Worm (Caenorhabditis elegans) whole organism, late embryonic: ENCODE results near the gene snfc-5.

ENCODE experiments used
- C38D4.7 ChIP-seq: fragments of 200-800 bp; sonication (Bioruptor generic); optimal IDR thresholded peaks from 2 replicates; lab custom pipeline; 2018; ENCODE audit warnings: mild to moderate bottlenecking, missing genetic modification characterization, moderate library complexity, missing compliant biosample characterization
- K02D7.2 ChIP-seq: sonication (generic microtip); optimal IDR thresholded peaks from 2 replicates; lab custom pipeline; 2017; ENCODE audit warnings: mild to moderate bottlenecking, missing genetic modification characterization, missing compliant biosample characterization
- T23F11.4 ChIP-seq: fragments of 200-800 bp; sonication (Bioruptor generic); optimal IDR thresholded peaks from 2 replicates; lab custom pipeline; 2018; ENCODE audit warnings: mild to moderate bottlenecking, missing genetic modification characterization, missing compliant biosample characterization
- Y22D7AL.16 ChIP-seq: sonication (generic microtip); optimal IDR thresholded peaks from 2 replicates; lab custom pipeline; 2016; ENCODE audit warnings: missing genetic modification characterization, missing compliant biosample characterization
- ceh-18 ChIP-seq: sonication (generic microtip); optimal IDR thresholded peaks from 2 replicates; lab custom pipeline; 2016; ENCODE audit warnings: missing genetic modification characterization, missing compliant biosample characterization
- ceh-22 ChIP-seq: sonication (generic microtip); optimal IDR thresholded peaks from 2 replicates; lab custom pipeline; 2017; ENCODE audit warnings: missing biosample characterization, missing genetic modification characterization
- ceh-24 ChIP-seq: sonication (generic microtip); optimal IDR thresholded peaks from 2 replicates; lab custom pipeline; 2016; ENCODE audit warnings: mild to moderate bottlenecking, missing genetic modification characterization, missing compliant biosample characterization
- ceh-31 ChIP-seq: sonication (generic microtip); optimal IDR thresholded peaks from 2 replicates; lab custom pipeline; 2016; ENCODE audit warnings: missing genetic modification characterization, missing compliant biosample characterization
- ceh-6 ChIP-seq: fragments of 200-800 bp; sonication (Bioruptor generic); optimal IDR thresholded peaks from 2 replicates; lab custom pipeline; 2018; ENCODE audit warnings: mild to moderate bottlenecking, missing genetic modification characterization, missing compliant biosample characterization
- dmd-4 ChIP-seq: sonication (generic microtip); optimal IDR thresholded peaks from 2 replicates; lab custom pipeline; 2016; ENCODE audit warnings: borderline replicate concordance, missing genetic modification characterization, missing compliant biosample characterization
- elt-2 ChIP-seq: sonication (generic microtip); optimal IDR thresholded peaks from 2 replicates; lab custom pipeline; 2016; ENCODE audit warnings: missing genetic modification reagents, missing genetic modification characterization, missing compliant biosample characterization
- elt-4 ChIP-seq: sonication (generic microtip); optimal IDR thresholded peaks from 2 replicates; lab custom pipeline; 2016; ENCODE audit warnings: missing genetic modification characterization, missing compliant biosample characterization
- ets-4 ChIP-seq: sonication (generic microtip); optimal IDR thresholded peaks from 2 replicates; lab custom pipeline; 2016; ENCODE audit warnings: missing genetic modification characterization, missing compliant biosample characterization
- eyg-1 ChIP-seq: sonication (generic microtip); optimal IDR thresholded peaks from 2 replicates; lab custom pipeline; 2016; ENCODE audit warnings: missing genotype, missing genetic modification characterization, missing compliant biosample characterization
- fkh-10 ChIP-seq: fragments of 150-350 bp; optimal IDR thresholded peaks from 2 replicates; lab custom pipeline; 2014; ENCODE audit warnings: missing biosample characterization, missing genetic modification reagents, missing genetic modification characterization
- hlh-15 ChIP-seq: sonication (generic microtip); optimal IDR thresholded peaks from 2 replicates; lab custom pipeline; 2016; ENCODE audit warnings: missing genetic modification characterization, missing compliant biosample characterization
- lim-6 ChIP-seq: sonication (generic microtip); optimal IDR thresholded peaks from 2 replicates; lab custom pipeline; 2016; ENCODE audit warnings: missing genetic modification characterization, missing compliant biosample characterization
- nfya-1 ChIP-seq: sonication (generic microtip); optimal IDR thresholded peaks from 2 replicates; lab custom pipeline; 2017; ENCODE audit warnings: missing genetic modification characterization, mild to moderate bottlenecking, missing compliant biosample characterization, antibody characterized with exemption, moderate library complexity
- npax-4 ChIP-seq: sonication (generic microtip); optimal IDR thresholded peaks from 2 replicates; lab custom pipeline; 2016; ENCODE audit warnings: missing genetic modification characterization, missing compliant biosample characterization
- pat-9 ChIP-seq: fragments of 200-800 bp; sonication (Bioruptor generic); optimal IDR thresholded peaks from 2 replicates; lab custom pipeline; 2018; ENCODE audit warnings: mild to moderate bottlenecking, missing genetic modification characterization, moderate library complexity, missing compliant biosample characterization
- pha-2 ChIP-seq: sonication (generic microtip); optimal IDR thresholded peaks from 2 replicates; lab custom pipeline; 2017; ENCODE audit warnings: mild to moderate bottlenecking, missing genetic modification characterization, missing compliant biosample characterization
- ref-2 ChIP-seq: sonication (generic microtip); optimal IDR thresholded peaks from 2 replicates; lab custom pipeline; 2016; ENCODE audit warnings: missing genetic modification characterization, missing compliant biosample characterization
- rnt-1 ChIP-seq: sonication (generic microtip); optimal IDR thresholded peaks from 2 replicates; lab custom pipeline; 2016; ENCODE audit warnings: missing genetic modification characterization, missing compliant biosample characterization
- sox-2 ChIP-seq: fragments of 200-800 bp; sonication (Bioruptor generic); IDR thresholded peaks from 2 replicates; pipeline ENCODE4 v1.3.6; 2022; ENCODE audit warnings: missing genetic modification reagents, missing genetic modification characterization, missing compliant biosample characterization
- sox-4 ChIP-seq: sonication (generic microtip); optimal IDR thresholded peaks from 2 replicates; lab custom pipeline; 2017; ENCODE audit warnings: mild to moderate bottlenecking, missing genetic modification characterization, inconsistent platforms, missing compliant biosample characterization
- ttx-3 ChIP-seq: sonication (generic microtip); optimal IDR thresholded peaks from 2 replicates; lab custom pipeline; 2016; ENCODE audit warnings: missing genetic modification reagents, missing genetic modification characterization, missing compliant biosample characterization
- unc-3 ChIP-seq, 2 experiments: fragments of 200-800 bp in 1 of 2; sonication (Bioruptor generic) in 1 of 2; sonication (generic microtip) in 1 of 2; conservative IDR thresholded peaks in 1 of 2; optimal IDR thresholded peaks in 1 of 2; 2 replicates each; pipeline versions ENCODE4 v1.3.6 to Lab custom; 2016 to 2022; ENCODE audit warnings: missing compliant biosample characterization in 2 of 2, missing genetic modification characterization in 2 of 2, missing genetic modification reagents in 1 of 2
- unc-42 ChIP-seq: sonication (generic microtip); optimal IDR thresholded peaks from 2 replicates; lab custom pipeline; 2016; ENCODE audit warnings: missing genotype, missing genetic modification characterization, missing compliant biosample characterization
- unc-55 ChIP-seq: sonication (generic microtip); optimal IDR thresholded peaks from 2 replicates; lab custom pipeline; 2017; ENCODE audit warnings: missing biosample characterization, missing genetic modification reagents, missing genetic modification characterization
- zip-5 ChIP-seq: sonication (generic microtip); optimal IDR thresholded peaks from 2 replicates; lab custom pipeline; 2016; ENCODE audit warnings: missing genetic modification characterization, missing compliant biosample characterization
- ztf-16 ChIP-seq: sonication (generic microtip); optimal IDR thresholded peaks from 2 replicates; lab custom pipeline; 2017; ENCODE audit warnings: missing genetic modification characterization, missing compliant biosample characterization

The snfc-5 gene

ce11 chrIII:4379717-4380116 is 24.9 kb upstream of the snfc-5 start, which contains the start of gene B0284.3:
Gene B0284.3 (minus strand): TSS chrIII:4379817.
- TF ChIP-seq unc-3 (GFP tag; conservative IDR thresholded peaks at IDR 0.05; lab: Robert Waterston, UW), result no peak
- TF ChIP-seq unc-3 (tag; optimal IDR thresholded peaks at IDR 0.05; lab: Kevin White, UChicago), result no peak
- no peak for TF ChIP-seq unc-42 (tag; lab: Kevin White, UChicago)
- no peak for TF ChIP-seq eyg-1 (tag; lab: Kevin White, UChicago)
- TF ChIP-seq fkh-10 (GFP tag; lab: Kevin White, UChicago), result no peak
- TF ChIP-seq elt-4 (tag; lab: Kevin White, UChicago), result no peak
- no peak for TF ChIP-seq unc-55 (GFP tag; lab: Kevin White, UChicago)
- TF ChIP-seq lim-6, result no peak
- TF ChIP-seq, all 69 proteins: peak for 0

- TF ChIP-seq sox-2 (GFP tag; lab: Robert Waterston, UW), result peak; percentile 24
- peak; percentile 60 for TF ChIP-seq unc-42 (tag; lab: Kevin White, UChicago)
- TF ChIP-seq dmd-4 (tag; lab: Kevin White, UChicago), result no peak
- TF ChIP-seq pat-9 (tag; lab: Kevin White, UChicago), result no peak
- TF ChIP-seq elt-2 (tag; lab: Kevin White, UChicago), result no peak
- TF ChIP-seq rnt-1, result no peak
- no peak for TF ChIP-seq Y22D7AL.16 (tag; lab: Kevin White, UChicago)
- no peak for TF ChIP-seq C38D4.7
- no peak for TF ChIP-seq zip-5 (tag; lab: Kevin White, UChicago)
- peak; percentile 60 for TF ChIP-seq ceh-31 (tag; lab: Kevin White, UChicago)
- TF ChIP-seq npax-4 (tag; lab: Kevin White, UChicago), result no peak
- peak; percentile 31 for TF ChIP-seq nfya-1 (tag; lab: Kevin White, UChicago)
- no peak for TF ChIP-seq eyg-1 (tag; lab: Kevin White, UChicago)
- TF ChIP-seq ref-2 (tag; lab: Kevin White, UChicago), result no peak
- TF ChIP-seq K02D7.2, result no peak
- TF ChIP-seq, all 69 proteins: peak for 4
These were observed 23.8 kb upstream of the snfc-5 start for ce11 chrIII:4380835-4381234.

- TF ChIP-seq pha-2 (no peak), ceh-18 (tag; lab: Kevin White, UChicago) (no peak), T23F11.4 (GFP tag; lab: Kevin White, UChicago) (no peak), unc-55 (GFP tag; lab: Kevin White, UChicago) (no peak), ceh-22 (tag; lab: Kevin White, UChicago) (no peak)
These were observed 23.2 kb upstream of the snfc-5 start, which contains the start of gene pals-27 for ce11 chrIII:4381343-4381742. Gene pals-27 (plus strand): TSS chrIII:4381643.

DNA sequence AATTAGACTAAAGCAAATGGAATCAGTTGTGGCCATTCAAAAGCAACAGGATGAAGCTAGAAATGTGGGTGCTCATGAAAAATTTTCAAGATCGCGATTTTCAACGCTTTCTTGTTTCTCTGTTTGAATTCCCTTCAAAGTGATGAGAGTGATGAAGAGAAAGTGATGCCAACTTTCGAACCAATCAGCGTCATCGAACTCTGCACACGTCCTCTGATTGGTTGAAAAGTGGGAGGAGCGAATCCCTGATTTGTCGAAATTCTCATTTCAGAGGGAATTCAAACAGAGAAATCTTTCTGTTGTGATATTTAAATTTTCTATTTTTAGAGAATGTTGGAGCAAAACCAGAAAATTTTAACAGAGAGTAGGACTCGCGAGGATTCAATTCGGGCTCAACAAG is 22.5 kb upstream of the snfc-5 start:
- TF ChIP-seq nfya-1 (tag; lab: Kevin White, UChicago) (peak; percentile 76), ceh-22 (tag; lab: Kevin White, UChicago) (no peak), ets-4 (tag; lab: Kevin White, UChicago) (no peak), sox-4 (no peak)
- TF ChIP-seq, all 69 proteins: peak for 1

DNA sequence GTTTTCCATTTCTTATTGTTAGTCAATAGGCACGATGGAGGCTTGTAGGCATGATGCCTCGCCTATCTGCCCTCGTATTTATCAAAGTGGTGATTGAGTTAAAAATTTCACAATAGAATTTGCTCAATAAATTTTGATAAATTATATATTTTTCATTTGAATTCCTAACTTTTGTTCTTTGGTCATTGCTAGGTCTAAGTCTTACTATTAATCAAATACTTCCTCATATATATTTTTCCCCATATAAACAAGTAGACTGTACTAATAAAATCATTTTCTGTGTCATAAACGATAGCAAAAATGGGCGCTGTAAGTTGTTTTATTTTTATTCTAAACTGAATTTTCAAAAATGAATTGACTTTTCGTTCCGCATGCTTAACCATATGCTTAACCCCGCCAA is 20.1 kb upstream of the snfc-5 start, which contains the start of gene pals-28:
Gene pals-28, plus strand, starts transcription at position 301 of the 400 bp plus-strand sequence.
- TF ChIP-seq ceh-24 (tag; lab: Kevin White, UChicago) (no peak), hlh-15 (no peak)

- no peak for TF ChIP-seq C38D4.7
- TF ChIP-seq ttx-3, result no peak
- no peak for TF ChIP-seq ztf-16 (tag; lab: Kevin White, UChicago)
- TF ChIP-seq ceh-6 (GFP tag; lab: Kevin White, UChicago), result no peak
- no peak for TF ChIP-seq ceh-18 (tag; lab: Kevin White, UChicago)
- TF ChIP-seq eyg-1 (tag; lab: Kevin White, UChicago), result no peak
These were observed 14.2 kb upstream of the snfc-5 start for ce11 chrIII:4390421-4390820.
